Worm (Caenorhabditis elegans): ENCODE results near the gene Y42H9AR.1.

Gene Y42H9AR.1

ce11 chrIV:8113161-8113560 is at the start of gene Y42H9AR.1:
Gene Y42H9AR.1, plus strand, starts transcription at chrIV:8113393.
- peak; percentile 61 for TF ChIP-seq W03F9.2 (tag; optimal IDR thresholded peaks at IDR 0.05)
- TF ChIP-seq dao-5 (tag; optimal IDR thresholded peaks at IDR 0.05): no peak
- TF ChIP-seq him-1 (tag; optimal IDR thresholded peaks at IDR 0.05): no peak

ce11 chrIV:8066598-8066997 is 46.6 kb upstream of the Y42H9AR.1 start:
- no peak for TF ChIP-seq W03F9.2 (tag; optimal IDR thresholded peaks at IDR 0.05)
- TF ChIP-seq him-1 (tag; optimal IDR thresholded peaks at IDR 0.05): peak; percentile 69

- TF ChIP-seq him-1 (tag; optimal IDR thresholded peaks at IDR 0.05) (no peak), W03F9.2 (tag; optimal IDR thresholded peaks at IDR 0.05) (no peak), dao-5 (tag; optimal IDR thresholded peaks at IDR 0.05) (no peak)
These were observed 45.4 kb upstream of the Y42H9AR.1 start for ce11 chrIV:8067745-8068144.

ce11 chrIV:8068280-8068679 is 44.9 kb upstream of the Y42H9AR.1 start:
- TF ChIP-seq W03F9.2 (tag; optimal IDR thresholded peaks at IDR 0.05) (no peak), dao-5 (tag; optimal IDR thresholded peaks at IDR 0.05) (no peak), him-1 (tag; optimal IDR thresholded peaks at IDR 0.05) (no peak)

ce11 chrIV:8069104-8069503 is 44.1 kb upstream of the Y42H9AR.1 start:
- TF ChIP-seq dao-5 (tag; optimal IDR thresholded peaks at IDR 0.05) (no peak), him-1 (tag; optimal IDR thresholded peaks at IDR 0.05) (no peak), W03F9.2 (tag; optimal IDR thresholded peaks at IDR 0.05) (no peak)

ce11 chrIV:8070299-8070698 is 42.9 kb upstream of the Y42H9AR.1 start:
- TF ChIP-seq him-1 (tag; optimal IDR thresholded peaks at IDR 0.05) (no peak), W03F9.2 (tag; optimal IDR thresholded peaks at IDR 0.05) (no peak), dao-5 (tag; optimal IDR thresholded peaks at IDR 0.05) (no peak)

ce11 chrIV:8070934-8071333 is 42.3 kb upstream of the Y42H9AR.1 start:
- TF ChIP-seq dao-5 (tag; optimal IDR thresholded peaks at IDR 0.05) (no peak), him-1 (tag; optimal IDR thresholded peaks at IDR 0.05) (no peak), W03F9.2 (tag; optimal IDR thresholded peaks at IDR 0.05) (no peak)

ce11 chrIV:8075516-8075915 is 37.7 kb upstream of the Y42H9AR.1 start:
- TF ChIP-seq dao-5 (tag; optimal IDR thresholded peaks at IDR 0.05): no peak
- TF ChIP-seq him-1 (tag; optimal IDR thresholded peaks at IDR 0.05): no peak
- TF ChIP-seq W03F9.2 (tag; optimal IDR thresholded peaks at IDR 0.05): no peak

ce11 chrIV:8076511-8076910 is 36.7 kb upstream of the Y42H9AR.1 start:
- TF ChIP-seq W03F9.2 (tag; optimal IDR thresholded peaks at IDR 0.05): no peak
- TF ChIP-seq him-1 (tag; optimal IDR thresholded peaks at IDR 0.05): no peak
- no peak for TF ChIP-seq dao-5 (tag; optimal IDR thresholded peaks at IDR 0.05)

- TF ChIP-seq him-1 (tag; optimal IDR thresholded peaks at IDR 0.05) (no peak), W03F9.2 (tag; optimal IDR thresholded peaks at IDR 0.05) (no peak), dao-5 (tag; optimal IDR thresholded peaks at IDR 0.05) (no peak)
These were observed 33.0 kb upstream of the Y42H9AR.1 start for ce11 chrIV:8080166-8080565.

- TF ChIP-seq dao-5 (tag; optimal IDR thresholded peaks at IDR 0.05): no peak
- no peak for TF ChIP-seq W03F9.2 (tag; optimal IDR thresholded peaks at IDR 0.05)
- TF ChIP-seq him-1 (tag; optimal IDR thresholded peaks at IDR 0.05): no peak
These were observed 32.4 kb upstream of the Y42H9AR.1 start for ce11 chrIV:8080782-8081181.

ce11 chrIV:8086552-8086951 is 26.6 kb upstream of the Y42H9AR.1 start, which contains the start of gene nsy-7:
Gene nsy-7, minus strand, starts transcription at chrIV:8086652.
- TF ChIP-seq him-1 (tag; optimal IDR thresholded peaks at IDR 0.05) (no peak), dao-5 (tag; optimal IDR thresholded peaks at IDR 0.05) (no peak), W03F9.2 (tag; optimal IDR thresholded peaks at IDR 0.05) (no peak)

ce11 chrIV:8091539-8091938 is 21.7 kb upstream of the Y42H9AR.1 start:
- TF ChIP-seq him-1 (tag; optimal IDR thresholded peaks at IDR 0.05) (no peak), dao-5 (tag; optimal IDR thresholded peaks at IDR 0.05) (no peak), W03F9.2 (tag; optimal IDR thresholded peaks at IDR 0.05) (no peak)

- TF ChIP-seq W03F9.2 (tag; optimal IDR thresholded peaks at IDR 0.05) (no peak), him-1 (tag; optimal IDR thresholded peaks at IDR 0.05) (no peak), dao-5 (tag; optimal IDR thresholded peaks at IDR 0.05) (no peak)
These were observed 16.8 kb upstream of the Y42H9AR.1 start for ce11 chrIV:8096375-8096774.

- TF ChIP-seq W03F9.2 (tag; optimal IDR thresholded peaks at IDR 0.05): no peak
- TF ChIP-seq him-1 (tag; optimal IDR thresholded peaks at IDR 0.05): no peak
- TF ChIP-seq dao-5 (tag; optimal IDR thresholded peaks at IDR 0.05): no peak
These were observed 13.6 kb upstream of the Y42H9AR.1 start, which contains the start of gene Y42H9AR.2 for ce11 chrIV:8099601-8100000. Gene Y42H9AR.2, plus strand, starts transcription at chrIV:8099901.
